Worm (Caenorhabditis elegans) whole organism, young adult: ENCODE measurements around the gene affl-2.

Source experiments
- Y53G8AR.9 ChIP-seq: fragments of 200-800 bp; sonication (Bioruptor generic); conservative IDR thresholded peaks from 2 replicates; pipeline ENCODE4 v1.3.6; 2022; ENCODE audit warnings: missing genetic modification reagents, missing genetic modification characterization, missing compliant biosample characterization
- ZK185.1 ChIP-seq: sonication (generic microtip); optimal IDR thresholded peaks from 2 replicates; lab custom pipeline; 2016; ENCODE audit warnings: mild to moderate bottlenecking, missing genetic modification characterization, missing compliant biosample characterization; ENCODE audit not compliant: poor library complexity, severe bottlenecking
- bed-2 ChIP-seq: fragments of 200-800 bp; sonication (Bioruptor generic); IDR thresholded peaks from 2 replicates; pipeline ENCODE4 v1.3.6; 2022; ENCODE audit warnings: missing genetic modification reagents, missing genetic modification characterization, missing compliant biosample characterization
- ets-4 ChIP-seq: fragments of 200-800 bp; sonication (Bioruptor generic); optimal IDR thresholded peaks from 2 replicates; lab custom pipeline; 2018; ENCODE audit warnings: mild to moderate bottlenecking, missing genetic modification characterization, missing compliant biosample characterization
- lin-35 ChIP-seq, 3 experiments: fragments of 150-350 bp in 2 of 3; sonication (generic microtip) in 1 of 3; optimal IDR thresholded peaks; 2 replicates each; lab custom pipeline; 2014 to 2018; ENCODE audit warnings: missing biosample characterization in 3 of 3, missing genetic modification characterization in 3 of 3, missing genetic modification reagents in 3 of 3
- nhr-120 ChIP-seq: fragments of 200-800 bp; sonication (Bioruptor generic); IDR thresholded peaks from 2 replicates; pipeline ENCODE4 v1.3.6; 2022; ENCODE audit warnings: missing genetic modification characterization, missing compliant biosample characterization
- zim-3 ChIP-seq: sonication (generic microtip); optimal IDR thresholded peaks from 2 replicates; lab custom pipeline; 2017; ENCODE audit warnings: mild to moderate bottlenecking, missing genetic modification characterization, moderate library complexity, missing compliant biosample characterization

ce11 chrIII:471644-472401 lies 37.1 kb downstream of the affl-2 start, which contains the start of the genes magu-1 and nemp-1:
- no peak for TF ChIP-seq nhr-120 (GFP tag; lab: Robert Waterston, UW)
- no peak for TF ChIP-seq lin-35 (GFP tag; optimal IDR thresholded peaks at IDR 0.05; lab: Kevin White, UChicago)
- TF ChIP-seq Y53G8AR.9 (GFP tag; lab: Robert Waterston, UW), result no peak
- no peak for TF ChIP-seq zim-3 (tag; lab: Kevin White, UChicago)
- no peak for TF ChIP-seq bed-2
- no peak for TF ChIP-seq ets-4 (GFP tag; lab: Kevin White, UChicago)
- TF ChIP-seq ZK185.1 (tag; lab: Kevin White, UChicago), result no peak
